Worm (Caenorhabditis elegans) whole organism, late embryonic: Measurements from ENCODE around the gene srh-147.

Source experiments
- C08G9.2 ChIP-seq: sonication (generic microtip); optimal IDR thresholded peaks from 2 replicates; lab custom pipeline; 2016; ENCODE audit warnings: mild to moderate bottlenecking, missing genetic modification characterization, moderate library complexity, missing compliant biosample characterization
- F13H6.1 ChIP-seq: sonication (generic microtip); optimal IDR thresholded peaks from 2 replicates; lab custom pipeline; 2016; ENCODE audit warnings: missing genetic modification characterization, missing compliant biosample characterization
- K02D7.2 ChIP-seq: sonication (generic microtip); optimal IDR thresholded peaks from 2 replicates; lab custom pipeline; 2017; ENCODE audit warnings: mild to moderate bottlenecking, missing genetic modification characterization, missing compliant biosample characterization
- K09A11.1 ChIP-seq: sonication (generic microtip); optimal IDR thresholded peaks from 2 replicates; lab custom pipeline; 2017; ENCODE audit warnings: antibody characterized with exemption, mild to moderate bottlenecking, missing genetic modification characterization, missing compliant biosample characterization; ENCODE audit not compliant: insufficient read depth
- Y22D7AL.16 ChIP-seq: sonication (generic microtip); optimal IDR thresholded peaks from 2 replicates; lab custom pipeline; 2016; ENCODE audit warnings: missing genetic modification characterization, missing compliant biosample characterization
- ceh-14 ChIP-seq: sonication (generic microtip); optimal IDR thresholded peaks from 2 replicates; lab custom pipeline; 2016; ENCODE audit warnings: missing genotype, missing genetic modification characterization, missing compliant biosample characterization
- ceh-18 ChIP-seq: sonication (generic microtip); optimal IDR thresholded peaks from 2 replicates; lab custom pipeline; 2016; ENCODE audit warnings: missing genetic modification characterization, missing compliant biosample characterization
- ceh-22 ChIP-seq: sonication (generic microtip); optimal IDR thresholded peaks from 2 replicates; lab custom pipeline; 2017; ENCODE audit warnings: missing biosample characterization, missing genetic modification characterization
- ceh-24 ChIP-seq: sonication (generic microtip); optimal IDR thresholded peaks from 2 replicates; lab custom pipeline; 2016; ENCODE audit warnings: mild to moderate bottlenecking, missing genetic modification characterization, missing compliant biosample characterization
- ceh-30 ChIP-seq: fragments of 150-350 bp; optimal IDR thresholded peaks from 2 replicates; lab custom pipeline; 2014; ENCODE audit warnings: missing biosample characterization, missing genetic modification characterization
- ceh-31 ChIP-seq: sonication (generic microtip); optimal IDR thresholded peaks from 2 replicates; lab custom pipeline; 2016; ENCODE audit warnings: missing genetic modification characterization, missing compliant biosample characterization
- ceh-34 ChIP-seq: sonication (generic microtip); optimal IDR thresholded peaks from 2 replicates; lab custom pipeline; 2016; ENCODE audit warnings: mild to moderate bottlenecking, missing genetic modification characterization, missing compliant biosample characterization
- ceh-45 ChIP-seq: fragments of 200-800 bp; sonication (Bioruptor generic); IDR thresholded peaks from 2 replicates; pipeline ENCODE4 v1.3.6; 2022; ENCODE audit warnings: missing genetic modification reagents, missing genetic modification characterization, missing compliant biosample characterization
- ceh-6 ChIP-seq: fragments of 200-800 bp; sonication (Bioruptor generic); optimal IDR thresholded peaks from 2 replicates; lab custom pipeline; 2018; ENCODE audit warnings: mild to moderate bottlenecking, missing genetic modification characterization, missing compliant biosample characterization
- ceh-9 ChIP-seq: sonication (generic microtip); optimal IDR thresholded peaks from 2 replicates; lab custom pipeline; 2016; ENCODE audit warnings: mild to moderate bottlenecking, missing genetic modification characterization, inconsistent platforms, missing compliant biosample characterization
- che-1 ChIP-seq: sonication (generic microtip); optimal IDR thresholded peaks from 2 replicates; lab custom pipeline; 2016; ENCODE audit warnings: mild to moderate bottlenecking, missing genetic modification characterization, missing compliant biosample characterization
- dve-1 ChIP-seq: sonication (generic microtip); optimal IDR thresholded peaks from 2 replicates; lab custom pipeline; 2017; ENCODE audit warnings: antibody characterized with exemption, mild to moderate bottlenecking, missing genetic modification characterization, missing compliant biosample characterization
- ets-4 ChIP-seq: sonication (generic microtip); optimal IDR thresholded peaks from 2 replicates; lab custom pipeline; 2016; ENCODE audit warnings: missing genetic modification characterization, missing compliant biosample characterization
- eyg-1 ChIP-seq: sonication (generic microtip); optimal IDR thresholded peaks from 2 replicates; lab custom pipeline; 2016; ENCODE audit warnings: missing genotype, missing genetic modification characterization, missing compliant biosample characterization
- fax-1 ChIP-seq: sonication (generic microtip); optimal IDR thresholded peaks from 2 replicates; lab custom pipeline; 2016; ENCODE audit warnings: missing genotype, missing genetic modification characterization, missing compliant biosample characterization
- fkh-6 ChIP-seq: sonication (generic microtip); optimal IDR thresholded peaks from 2 replicates; lab custom pipeline; 2016; ENCODE audit warnings: missing genetic modification characterization, missing compliant biosample characterization
- gmeb-2 ChIP-seq: sonication (generic microtip); optimal IDR thresholded peaks from 2 replicates; lab custom pipeline; 2016; ENCODE audit warnings: missing genetic modification characterization, inconsistent platforms, missing compliant biosample characterization
- hlh-13 ChIP-seq: fragments of 200-800 bp; sonication (Bioruptor generic); optimal IDR thresholded peaks from 2 replicates; lab custom pipeline; 2018; ENCODE audit warnings: mild to moderate bottlenecking, missing genetic modification characterization, missing compliant biosample characterization
- hlh-15 ChIP-seq: sonication (generic microtip); optimal IDR thresholded peaks from 2 replicates; lab custom pipeline; 2016; ENCODE audit warnings: missing genetic modification characterization, missing compliant biosample characterization
- hlh-30 ChIP-seq: sonication (generic microtip); optimal IDR thresholded peaks from 2 replicates; lab custom pipeline; 2017; ENCODE audit warnings: antibody characterized with exemption, missing genetic modification characterization, missing compliant biosample characterization; ENCODE audit not compliant: insufficient read depth
- hlh-6 ChIP-seq: sonication (generic microtip); optimal IDR thresholded peaks from 2 replicates; lab custom pipeline; 2016; ENCODE audit warnings: missing genotype, missing genetic modification characterization, missing compliant biosample characterization
- lim-6 ChIP-seq: sonication (generic microtip); optimal IDR thresholded peaks from 2 replicates; lab custom pipeline; 2016; ENCODE audit warnings: missing genetic modification characterization, missing compliant biosample characterization
- lin-11 ChIP-seq: fragments of 200-800 bp; sonication (Bioruptor generic); optimal IDR thresholded peaks from 2 replicates; lab custom pipeline; 2018; ENCODE audit warnings: mild to moderate bottlenecking, missing genetic modification characterization, missing compliant biosample characterization
- mec-3 ChIP-seq: sonication (generic microtip); optimal IDR thresholded peaks from 2 replicates; lab custom pipeline; 2016; ENCODE audit warnings: borderline replicate concordance, missing genetic modification characterization, missing compliant biosample characterization
- nhr-11 ChIP-seq: fragments of 150-350 bp; optimal IDR thresholded peaks from 2 replicates; lab custom pipeline; 2014; ENCODE audit warnings: missing biosample characterization, missing genetic modification characterization
- npax-4 ChIP-seq: sonication (generic microtip); optimal IDR thresholded peaks from 2 replicates; lab custom pipeline; 2016; ENCODE audit warnings: missing genetic modification characterization, missing compliant biosample characterization
- pag-3 ChIP-seq: sonication (generic microtip); optimal IDR thresholded peaks from 2 replicates; lab custom pipeline; 2016; ENCODE audit warnings: missing compliant biosample characterization, missing genetic modification characterization, borderline replicate concordance
- pha-2 ChIP-seq: sonication (generic microtip); optimal IDR thresholded peaks from 2 replicates; lab custom pipeline; 2017; ENCODE audit warnings: mild to moderate bottlenecking, missing genetic modification characterization, missing compliant biosample characterization
- pha-4 ChIP-seq: fragments of 150-350 bp; optimal IDR thresholded peaks from 2 replicates; lab custom pipeline; 2018; ENCODE audit warnings: missing biosample characterization, missing genetic modification reagents, missing genetic modification characterization
- pqm-1 ChIP-seq: sonication (generic microtip); optimal IDR thresholded peaks from 2 replicates; lab custom pipeline; 2016; ENCODE audit warnings: missing genetic modification characterization, missing compliant biosample characterization
- pros-1 ChIP-seq: fragments of 150-350 bp; optimal IDR thresholded peaks from 2 replicates; lab custom pipeline; 2014; ENCODE audit warnings: missing biosample characterization, missing genetic modification reagents, missing genetic modification characterization
- rnt-1 ChIP-seq: sonication (generic microtip); optimal IDR thresholded peaks from 2 replicates; lab custom pipeline; 2016; ENCODE audit warnings: missing genetic modification characterization, missing compliant biosample characterization
- sox-4 ChIP-seq: sonication (generic microtip); optimal IDR thresholded peaks from 2 replicates; lab custom pipeline; 2017; ENCODE audit warnings: mild to moderate bottlenecking, missing genetic modification characterization, inconsistent platforms, missing compliant biosample characterization
- syd-9 ChIP-seq: sonication (generic microtip); optimal IDR thresholded peaks from 2 replicates; lab custom pipeline; 2016; ENCODE audit warnings: mild to moderate bottlenecking, missing genetic modification characterization, moderate library complexity, missing compliant biosample characterization
- tbx-2 ChIP-seq: sonication (generic microtip); optimal IDR thresholded peaks from 2 replicates; lab custom pipeline; 2016; ENCODE audit warnings: missing genetic modification characterization, missing compliant biosample characterization
- tbx-7 ChIP-seq: sonication (generic microtip); optimal IDR thresholded peaks from 2 replicates; lab custom pipeline; 2016; ENCODE audit warnings: missing genotype, missing genetic modification characterization, missing compliant biosample characterization
- unc-42 ChIP-seq: sonication (generic microtip); optimal IDR thresholded peaks from 2 replicates; lab custom pipeline; 2016; ENCODE audit warnings: missing genotype, missing genetic modification characterization, missing compliant biosample characterization
- unc-55 ChIP-seq: sonication (generic microtip); optimal IDR thresholded peaks from 2 replicates; lab custom pipeline; 2017; ENCODE audit warnings: missing biosample characterization, missing genetic modification reagents, missing genetic modification characterization
- unc-86 ChIP-seq: sonication (generic microtip); optimal IDR thresholded peaks from 2 replicates; lab custom pipeline; 2016; ENCODE audit warnings: missing genetic modification characterization, missing compliant biosample characterization
- zip-5 ChIP-seq: sonication (generic microtip); optimal IDR thresholded peaks from 2 replicates; lab custom pipeline; 2016; ENCODE audit warnings: missing genetic modification characterization, missing compliant biosample characterization
- ztf-16 ChIP-seq: sonication (generic microtip); optimal IDR thresholded peaks from 2 replicates; lab custom pipeline; 2017; ENCODE audit warnings: missing genetic modification characterization, missing compliant biosample characterization

Gene srh-147

DNA sequence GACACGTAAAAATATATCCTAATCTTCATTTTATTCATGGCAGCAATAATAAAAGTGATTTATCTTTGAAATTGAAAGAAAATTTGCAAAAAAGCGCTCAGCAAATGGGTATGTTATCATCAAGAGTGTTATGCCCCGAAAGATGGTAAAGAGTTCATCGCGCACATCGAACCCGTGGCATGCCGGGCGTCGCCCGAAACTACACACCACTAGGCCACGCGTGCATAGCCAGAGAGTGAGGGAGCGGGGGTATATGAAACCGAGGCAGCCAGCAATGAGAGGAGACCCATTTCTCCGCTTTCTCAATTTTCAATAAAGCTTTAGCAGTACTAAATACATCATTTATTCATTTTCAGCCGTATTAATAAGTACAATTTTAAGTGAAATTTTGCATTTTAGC is 23.6 kb upstream of the srh-147 start (continued):
- TF ChIP-seq ceh-9 (tag; lab: Kevin White, UChicago) (peak; percentile 98), rnt-1 (tag; lab: Kevin White, UChicago) (peak; percentile 98), tbx-7 (tag; lab: Kevin White, UChicago) (peak; percentile 82), ets-4 (peak; percentile 88), eyg-1 (tag; lab: Kevin White, UChicago) (peak; percentile 99), F13H6.1 (tag; lab: Kevin White, UChicago) (peak; percentile 98), ceh-30 (tag; lab: Kevin White, UChicago) (peak; percentile 87), pha-2 (peak; percentile 97), pha-4 (tag; lab: Kevin White, UChicago) (no peak), ceh-34 (tag; lab: Kevin White, UChicago) (peak; percentile 99), lin-11 (tag; lab: Kevin White, UChicago) (peak; percentile 97), ceh-45 (GFP tag; lab: Robert Waterston, UW) (peak; percentile 99), dve-1 (tag; lab: Kevin White, UChicago) (peak; percentile 96), nhr-11 (tag; lab: Kevin White, UChicago) (no peak), hlh-13 (GFP tag; lab: Kevin White, UChicago) (peak; percentile 99), ceh-14 (peak; percentile 99), npax-4 (tag; lab: Kevin White, UChicago) (peak; percentile 98), ceh-31 (tag; lab: Kevin White, UChicago) (peak; percentile 93), ceh-18 (tag; lab: Kevin White, UChicago) (peak; percentile 96), unc-55 (GFP tag; lab: Kevin White, UChicago) (no peak), pros-1 (tag; lab: Kevin White, UChicago) (peak; percentile 56), lim-6 (tag; lab: Kevin White, UChicago) (peak; percentile 97), sox-4 (tag; lab: Kevin White, UChicago) (peak; percentile 99), pqm-1 (peak; percentile 99), ceh-6 (GFP tag; lab: Kevin White, UChicago) (peak; percentile 99), K09A11.1 (tag; lab: Kevin White, UChicago) (peak; percentile 93), syd-9 (tag; lab: Kevin White, UChicago) (peak; percentile 99), fax-1 (tag; lab: Kevin White, UChicago) (peak; percentile 96), tbx-2 (peak; percentile 98), C08G9.2 (tag; lab: Kevin White, UChicago) (peak; percentile 97), Y22D7AL.16 (tag; lab: Kevin White, UChicago) (peak; percentile 99), hlh-15 (tag; lab: Kevin White, UChicago) (peak; percentile 98), unc-42 (peak; percentile 86), ceh-24 (peak; percentile 99), ztf-16 (tag; lab: Kevin White, UChicago) (peak; percentile 99), zip-5 (tag; lab: Kevin White, UChicago) (peak; percentile 94), che-1 (peak; percentile 98), K02D7.2 (tag; lab: Kevin White, UChicago) (peak; percentile 99), pag-3 (tag; lab: Kevin White, UChicago) (peak; percentile 96), hlh-6 (tag; lab: Kevin White, UChicago) (peak; percentile 99), ceh-22 (tag; lab: Kevin White, UChicago) (peak; percentile 55), fkh-6 (peak; percentile 97), unc-86 (tag; lab: Kevin White, UChicago) (peak; percentile 99), hlh-30 (peak; percentile 90), gmeb-2 (peak; percentile 99), mec-3 (tag; lab: Kevin White, UChicago) (peak; percentile 94)
